Worm (Caenorhabditis elegans): ENCODE data around the gene F35C11.3.

F35C11.3 gene

ce11 chrII:8220267-8220666, 26.3 kb upstream of the F35C11.3 start:
- TF ChIP-seq cog-1 (tag; optimal IDR thresholded peaks at IDR 0.05), result no peak
- no peak for TF ChIP-seq med-1 (GFP tag; optimal IDR thresholded peaks at IDR 0.05; ENCODE audit: insufficient read depth)
- no peak for TF ChIP-seq flt-1 (GFP tag; IDR thresholded peaks at IDR 0.05)

ce11 chrII:8222309-8223065, 24.1 kb upstream of the F35C11.3 start, which contains the start of gene dab-1:
Gene dab-1, plus strand, starts transcription at chrII:8222386.
- no peak for TF ChIP-seq ztf-23 (GFP tag; IDR thresholded peaks at IDR 0.05)
- TF ChIP-seq cog-1 (tag; optimal IDR thresholded peaks at IDR 0.05), result no peak
- no peak for TF ChIP-seq flt-1 (GFP tag; IDR thresholded peaks at IDR 0.05)
- no peak for TF ChIP-seq med-1 (GFP tag; optimal IDR thresholded peaks at IDR 0.05; ENCODE audit: insufficient read depth)
- no peak for TF ChIP-seq tab-1 (GFP tag; IDR thresholded peaks at IDR 0.05)

ce11 chrII:8223422-8223821, 23.2 kb upstream of the F35C11.3 start:
- no peak for TF ChIP-seq ztf-23 (GFP tag; IDR thresholded peaks at IDR 0.05)
- TF ChIP-seq ztf-29 (GFP tag; IDR thresholded peaks at IDR 0.05), result no peak
- no peak for TF ChIP-seq T22C8.4 (GFP tag; IDR thresholded peaks at IDR 0.05)
- no peak for TF ChIP-seq tab-1 (GFP tag; IDR thresholded peaks at IDR 0.05)
- no peak for TF ChIP-seq klf-2 (GFP tag; conservative IDR thresholded peaks at IDR 0.05)
- no peak for TF ChIP-seq med-1 (GFP tag; optimal IDR thresholded peaks at IDR 0.05; ENCODE audit: insufficient read depth)
- no peak for TF ChIP-seq ref-1 (GFP tag; conservative IDR thresholded peaks at IDR 0.05)
- TF ChIP-seq cog-1 (tag; optimal IDR thresholded peaks at IDR 0.05), result no peak
- no peak for TF ChIP-seq flt-1 (GFP tag; IDR thresholded peaks at IDR 0.05)

- TF ChIP-seq flt-1 (GFP tag; IDR thresholded peaks at IDR 0.05) (no peak), ztf-23 (GFP tag; IDR thresholded peaks at IDR 0.05) (no peak), ztf-29 (GFP tag; IDR thresholded peaks at IDR 0.05) (no peak), tab-1 (GFP tag; IDR thresholded peaks at IDR 0.05) (no peak), T22C8.4 (GFP tag; IDR thresholded peaks at IDR 0.05) (no peak), med-1 (GFP tag; optimal IDR thresholded peaks at IDR 0.05; ENCODE audit: insufficient read depth) (no peak), cog-1 (tag; optimal IDR thresholded peaks at IDR 0.05) (no peak), ref-1 (GFP tag; conservative IDR thresholded peaks at IDR 0.05) (no peak), klf-2 (GFP tag; conservative IDR thresholded peaks at IDR 0.05) (no peak)
Measured at ce11 chrII:8223945-8224344, 22.6 kb upstream of the F35C11.3 start.

ce11 chrII:8224623-8225022, 22.0 kb upstream of the F35C11.3 start:
- no peak for TF ChIP-seq T22C8.4 (GFP tag; IDR thresholded peaks at IDR 0.05)
- TF ChIP-seq cog-1 (tag; optimal IDR thresholded peaks at IDR 0.05), result no peak
- TF ChIP-seq klf-2 (GFP tag; conservative IDR thresholded peaks at IDR 0.05), result no peak
- no peak for TF ChIP-seq ref-1 (GFP tag; conservative IDR thresholded peaks at IDR 0.05)
- no peak for TF ChIP-seq med-1 (GFP tag; optimal IDR thresholded peaks at IDR 0.05; ENCODE audit: insufficient read depth)
- no peak for TF ChIP-seq flt-1 (GFP tag; IDR thresholded peaks at IDR 0.05)
- TF ChIP-seq ztf-23 (GFP tag; IDR thresholded peaks at IDR 0.05), result no peak
- TF ChIP-seq tab-1 (GFP tag; IDR thresholded peaks at IDR 0.05), result no peak
- TF ChIP-seq ztf-29 (GFP tag; IDR thresholded peaks at IDR 0.05), result no peak

- no peak for TF ChIP-seq med-1 (GFP tag; optimal IDR thresholded peaks at IDR 0.05; ENCODE audit: insufficient read depth)
- TF ChIP-seq ztf-29 (GFP tag; IDR thresholded peaks at IDR 0.05), result no peak
- TF ChIP-seq klf-2 (GFP tag; conservative IDR thresholded peaks at IDR 0.05), result no peak
- no peak for TF ChIP-seq ztf-23 (GFP tag; IDR thresholded peaks at IDR 0.05)
- no peak for TF ChIP-seq tab-1 (GFP tag; IDR thresholded peaks at IDR 0.05)
- no peak for TF ChIP-seq ref-1 (GFP tag; conservative IDR thresholded peaks at IDR 0.05)
- TF ChIP-seq cog-1 (tag; optimal IDR thresholded peaks at IDR 0.05), result no peak
- no peak for TF ChIP-seq flt-1 (GFP tag; IDR thresholded peaks at IDR 0.05)
- TF ChIP-seq T22C8.4 (GFP tag; IDR thresholded peaks at IDR 0.05), result no peak
Measured at ce11 chrII:8225347-8225746, 21.2 kb upstream of the F35C11.3 start.

- TF ChIP-seq cog-1 (tag; optimal IDR thresholded peaks at IDR 0.05) (no peak), klf-2 (GFP tag; conservative IDR thresholded peaks at IDR 0.05) (no peak), flt-1 (GFP tag; IDR thresholded peaks at IDR 0.05) (no peak), T22C8.4 (GFP tag; IDR thresholded peaks at IDR 0.05) (no peak), ztf-29 (GFP tag; IDR thresholded peaks at IDR 0.05) (no peak), tab-1 (GFP tag; IDR thresholded peaks at IDR 0.05) (no peak), ztf-23 (GFP tag; IDR thresholded peaks at IDR 0.05) (no peak), med-1 (GFP tag; optimal IDR thresholded peaks at IDR 0.05; ENCODE audit: insufficient read depth) (no peak), ref-1 (GFP tag; conservative IDR thresholded peaks at IDR 0.05) (no peak)
Measured at ce11 chrII:8225914-8226313, 20.7 kb upstream of the F35C11.3 start.

ce11 chrII:8226475-8226874, 20.1 kb upstream of the F35C11.3 start:
- no peak for TF ChIP-seq flt-1 (GFP tag; IDR thresholded peaks at IDR 0.05)
- TF ChIP-seq tab-1 (GFP tag; IDR thresholded peaks at IDR 0.05), result no peak
- TF ChIP-seq klf-2 (GFP tag; conservative IDR thresholded peaks at IDR 0.05), result no peak
- TF ChIP-seq T22C8.4 (GFP tag; IDR thresholded peaks at IDR 0.05), result no peak
- no peak for TF ChIP-seq ztf-29 (GFP tag; IDR thresholded peaks at IDR 0.05)
- TF ChIP-seq cog-1 (tag; optimal IDR thresholded peaks at IDR 0.05), result no peak
- TF ChIP-seq ztf-23 (GFP tag; IDR thresholded peaks at IDR 0.05), result no peak
- TF ChIP-seq ref-1 (GFP tag; conservative IDR thresholded peaks at IDR 0.05), result no peak
- TF ChIP-seq med-1 (GFP tag; optimal IDR thresholded peaks at IDR 0.05; ENCODE audit: insufficient read depth), result no peak

- TF ChIP-seq klf-2 (GFP tag; conservative IDR thresholded peaks at IDR 0.05) (no peak), cog-1 (tag; optimal IDR thresholded peaks at IDR 0.05) (no peak), ztf-23 (GFP tag; IDR thresholded peaks at IDR 0.05) (no peak), med-1 (GFP tag; optimal IDR thresholded peaks at IDR 0.05; ENCODE audit: insufficient read depth) (no peak), T22C8.4 (GFP tag; IDR thresholded peaks at IDR 0.05) (no peak), ztf-29 (GFP tag; IDR thresholded peaks at IDR 0.05) (no peak), tab-1 (GFP tag; IDR thresholded peaks at IDR 0.05) (no peak), flt-1 (GFP tag; IDR thresholded peaks at IDR 0.05) (no peak), ref-1 (GFP tag; conservative IDR thresholded peaks at IDR 0.05) (no peak)
Measured at ce11 chrII:8230976-8231375, 15.6 kb upstream of the F35C11.3 start, which contains the start of gene M110.9. Gene M110.9, plus strand, starts transcription at chrII:8231276.

- TF ChIP-seq klf-2 (GFP tag; conservative IDR thresholded peaks at IDR 0.05) (no peak), flt-1 (GFP tag; IDR thresholded peaks at IDR 0.05) (no peak), T22C8.4 (GFP tag; IDR thresholded peaks at IDR 0.05) (no peak), ref-1 (GFP tag; conservative IDR thresholded peaks at IDR 0.05) (no peak), ztf-23 (GFP tag; IDR thresholded peaks at IDR 0.05) (no peak), tab-1 (GFP tag; IDR thresholded peaks at IDR 0.05) (no peak)
Measured at ce11 chrII:8232489-8232888, 14.1 kb upstream of the F35C11.3 start, which contains the start of gene M110.7. Gene M110.7, plus strand, starts transcription at chrII:8232789.

Measured in whole organism, midembryonic.